Fruit fly (Drosophila melanogaster) whole organism: Measurements from ENCODE around the gene CG7557.

Source experiments
- CG8478 ChIP-seq: fragments of >200 bp; optimal IDR thresholded peaks from 2 replicates; lab custom pipeline; 2018; ENCODE audit warnings: inconsistent platforms
- Dll ChIP-seq: fragments of >200 bp; optimal IDR thresholded peaks from 2 replicates; lab custom pipeline; 2017
- EcR ChIP-seq, 2 experiments: fragments of >200 bp; optimal IDR thresholded peaks; 2 replicates each; lab custom pipeline; 2017; ENCODE audit warnings: missing biosample characterization in 2 of 2, missing genetic modification characterization in 2 of 2, missing genetic modification reagents in 2 of 2
- pan ChIP-seq: fragments of >200 bp; optimal IDR thresholded peaks from 2 replicates; lab custom pipeline; 2017
- psq ChIP-seq: fragments of >200 bp; optimal IDR thresholded peaks from 2 replicates; lab custom pipeline; 2017
- usp ChIP-seq: fragments of >200 bp; optimal IDR thresholded peaks from 2 replicates; lab custom pipeline; 2017; ENCODE audit warnings: missing biosample characterization, missing genetic modification characterization, mixed read lengths

DNA sequence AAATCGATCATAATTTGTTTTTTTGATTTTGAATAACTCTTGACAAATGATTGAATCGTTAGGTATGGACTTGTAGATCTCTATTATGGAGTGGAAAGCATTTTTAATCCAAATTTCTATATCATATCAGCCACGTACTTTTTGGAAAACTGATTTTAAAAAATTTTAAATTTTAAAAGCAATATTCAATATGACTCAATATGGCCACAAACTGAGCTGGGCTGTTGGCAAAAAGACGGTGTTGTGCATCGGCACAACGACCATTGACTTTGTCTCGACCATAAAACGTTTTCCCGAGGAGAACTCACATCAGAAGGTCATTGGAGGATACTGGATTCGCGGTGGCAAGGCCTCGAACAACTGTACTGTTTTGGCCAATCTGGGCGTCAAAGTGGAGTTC is 13.4 kb downstream of the CG7557 start, which contains the start of the genes CG12289 and CG7551:
- TF ChIP-seq EcR (GFP tag; optimal IDR thresholded peaks at IDR 0.05; lab: Kevin White, UChicago) (no peak), pan (lab: Kevin White, UChicago) (no peak), psq (no peak), CG8478 (lab: Kevin White, UChicago) (no peak), Dll (lab: Kevin White, UChicago) (no peak), usp (GFP tag; lab: Kevin White, UChicago) (no peak)
